Fruit fly (Drosophila melanogaster): Measurements from ENCODE around the gene snk.

snk gene

DNA sequence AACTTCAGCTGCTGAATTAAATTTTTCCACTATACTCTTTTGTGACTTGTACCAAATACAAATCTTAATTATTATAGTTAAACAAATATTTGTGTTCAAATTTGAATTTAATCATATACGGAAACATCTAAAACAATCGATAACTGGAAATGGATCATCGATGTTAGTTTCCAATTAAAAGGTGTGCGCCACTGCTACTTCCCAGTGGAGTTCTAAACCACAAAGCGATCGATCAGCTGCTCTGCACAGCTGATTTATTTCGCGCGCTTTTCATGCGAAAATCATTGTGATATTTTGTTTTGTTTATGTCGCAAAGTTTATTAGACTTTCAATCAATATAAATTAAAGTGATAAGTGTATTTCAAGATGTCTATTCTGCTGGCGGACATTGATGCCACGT is 45.8 kb upstream of the snk start, which contains the start of gene timeout:
timeout (plus strand) TSS at position 257 of the 400 bp plus-strand sequence.
- TF ChIP-seq achi (GFP tag; optimal IDR thresholded peaks at IDR 0.05) (no peak), CG8119 (GFP tag; IDR thresholded peaks at IDR 0.05) (no peak), CG6792 (GFP tag; optimal IDR thresholded peaks at IDR 0.05) (no peak), CG1621 (tag; optimal IDR thresholded peaks at IDR 0.05) (peak; percentile 30), Ets21C (GFP tag; optimal IDR thresholded peaks at IDR 0.05) (no peak), Eip75B (GFP tag; optimal IDR thresholded peaks at IDR 0.05) (no peak), CG6808 (GFP tag; optimal IDR thresholded peaks at IDR 0.05) (no peak), CG3919 (GFP tag; optimal IDR thresholded peaks at IDR 0.05) (no peak), CG32006 (GFP tag; optimal IDR thresholded peaks at IDR 0.05) (no peak), cyc (GFP tag; optimal IDR thresholded peaks at IDR 0.05) (no peak), Ets96B (tag; optimal IDR thresholded peaks at IDR 0.05) (no peak), Blimp-1 (GFP tag; optimal IDR thresholded peaks at IDR 0.05) (no peak), dsx (GFP tag; optimal IDR thresholded peaks at IDR 0.05; ENCODE audit: poor library complexity, severe bottlenecking) (peak; percentile 11), fkh (GFP tag; optimal IDR thresholded peaks at IDR 0.05) (peak; percentile 44), Eip78C (GFP tag) (peak; percentile 56)

DNA sequence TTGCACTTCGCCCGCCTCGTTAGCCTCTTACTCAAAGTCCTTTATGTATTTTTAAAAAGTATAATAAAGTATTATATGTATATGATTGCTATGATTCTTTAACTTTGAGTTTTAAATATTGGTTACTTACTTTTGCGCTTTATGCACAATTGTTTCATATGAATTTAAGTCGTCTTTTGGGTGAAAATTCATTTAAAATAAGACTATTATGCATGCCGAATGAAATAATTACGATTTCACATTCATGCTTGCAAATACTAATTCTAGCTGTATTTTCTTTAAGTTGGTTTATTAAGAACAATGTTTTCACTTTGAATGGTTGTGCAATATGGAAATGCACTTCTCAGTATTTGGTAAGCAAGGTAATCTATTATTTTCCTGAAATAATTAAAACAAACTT is 43.4 kb upstream of the snk start, which contains the start of gene CG43063:
CG43063 (plus strand) TSS at position 301 of the 400 bp plus-strand sequence.
- TF ChIP-seq CG34406 (GFP tag; optimal IDR thresholded peaks at IDR 0.05) (no peak), Lpt (GFP tag; optimal IDR thresholded peaks at IDR 0.05) (no peak), CG8119 (GFP tag; IDR thresholded peaks at IDR 0.05) (no peak), cyc (GFP tag; optimal IDR thresholded peaks at IDR 0.05) (no peak), lz (GFP tag; optimal IDR thresholded peaks at IDR 0.05) (no peak), esn (GFP tag; optimal IDR thresholded peaks at IDR 0.05) (no peak), Hr39 (GFP tag; optimal IDR thresholded peaks at IDR 0.05) (no peak), acj6 (GFP tag; optimal IDR thresholded peaks at IDR 0.05) (no peak)

DNA sequence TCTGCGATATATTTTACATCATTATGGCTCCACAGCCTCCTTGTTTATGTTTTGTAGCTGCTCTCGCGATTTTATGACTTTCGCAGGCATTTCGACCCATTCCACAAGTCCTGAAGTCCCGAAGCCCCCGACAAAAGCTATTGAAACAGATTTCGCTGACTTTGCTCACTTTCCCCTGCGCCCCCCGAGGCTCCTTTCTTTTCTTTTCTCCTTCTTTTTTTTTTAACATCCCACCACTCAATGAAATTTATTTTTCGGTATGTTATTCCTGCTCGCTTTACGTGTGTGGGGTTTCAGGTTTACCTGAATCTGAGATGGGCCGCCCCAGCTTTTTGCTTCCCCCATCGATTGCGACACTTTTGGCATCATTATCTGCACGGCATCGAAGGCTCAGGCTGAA is 39.8 kb upstream of the snk start:
- no peak for TF ChIP-seq net (GFP tag; optimal IDR thresholded peaks at IDR 0.05)
- TF ChIP-seq CG6276 (GFP tag; optimal IDR thresholded peaks at IDR 0.05), result no peak
- no peak for TF ChIP-seq eg (GFP tag; IDR thresholded peaks at IDR 0.05)
- no peak for TF ChIP-seq CG4318 (GFP tag; optimal IDR thresholded peaks at IDR 0.05)
- no peak for TF ChIP-seq dsx (GFP tag; optimal IDR thresholded peaks at IDR 0.05; ENCODE audit: poor library complexity, severe bottlenecking)
- no peak for TF ChIP-seq Eip78C (GFP tag)
- no peak for TF ChIP-seq esn (GFP tag; optimal IDR thresholded peaks at IDR 0.05)
- TF ChIP-seq OdsH (GFP tag; optimal IDR thresholded peaks at IDR 0.05), result no peak
- no peak for TF ChIP-seq svp (GFP tag)
- no peak for TF ChIP-seq CG6792 (GFP tag; optimal IDR thresholded peaks at IDR 0.05)
- no peak for TF ChIP-seq Hr4 (GFP tag; optimal IDR thresholded peaks at IDR 0.05)
- no peak for TF ChIP-seq fd85E (GFP tag; optimal IDR thresholded peaks at IDR 0.05)
- no peak for TF ChIP-seq Hr39 (GFP tag; optimal IDR thresholded peaks at IDR 0.05)
- no peak for TF ChIP-seq CG8632 (GFP tag; optimal IDR thresholded peaks at IDR 0.05)
- TF ChIP-seq CG10669 (GFP tag; optimal IDR thresholded peaks at IDR 0.05), result no peak
- no peak for TF ChIP-seq Hr38 (GFP tag; optimal IDR thresholded peaks at IDR 0.05)
- no peak for TF ChIP-seq CG8119 (GFP tag; IDR thresholded peaks at IDR 0.05)
- TF ChIP-seq CG9139 (GFP tag; optimal IDR thresholded peaks at IDR 0.05), result no peak
- no peak for TF ChIP-seq Gug (GFP tag; IDR thresholded peaks at IDR 0.05)

DNA sequence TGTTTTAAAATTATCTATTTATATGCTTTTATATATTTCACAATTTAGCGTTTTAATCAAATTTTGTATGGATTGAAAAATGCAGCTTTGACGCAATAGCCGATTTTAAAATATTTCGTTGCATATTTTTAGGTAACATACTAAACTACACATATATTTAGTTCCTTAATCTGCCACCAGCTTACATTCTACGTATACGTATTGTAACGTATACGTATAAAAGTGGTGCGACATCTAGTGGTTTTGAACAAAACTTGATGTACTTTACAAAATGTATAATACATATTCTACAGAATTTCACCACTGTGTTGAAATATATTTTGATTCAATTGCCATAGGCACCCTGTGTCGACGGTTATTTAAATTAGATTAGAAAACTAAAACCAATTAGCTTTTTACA is 35.7 kb upstream of the snk start:
- TF ChIP-seq fkh (GFP tag; optimal IDR thresholded peaks at IDR 0.05) (no peak), Hr39 (GFP tag; optimal IDR thresholded peaks at IDR 0.05) (peak; percentile 50), Eip78C (GFP tag) (peak; percentile 61), svp (GFP tag) (peak; percentile 0), cyc (GFP tag; optimal IDR thresholded peaks at IDR 0.05) (peak; percentile 6), vri (GFP tag; optimal IDR thresholded peaks at IDR 0.05) (no peak), CG31627 (GFP tag; optimal IDR thresholded peaks at IDR 0.05) (peak; percentile 51)
